Fruit fly (Drosophila melanogaster) whole organism, embryonic: ENCODE results near the gene CG16753.

Source experiments
- Asciz ChIP-seq: fragments of 200-800 bp; sonication (Bioruptor generic); optimal IDR thresholded peaks from 2 replicates; lab custom pipeline; 2017; ENCODE audit warnings: missing biosample characterization, mild to moderate bottlenecking, missing genetic modification characterization, missing genetic modification reagents
- CG10366 ChIP-seq: fragments of 200-800 bp; sonication (Bioruptor generic); IDR thresholded peaks from 2 replicates; pipeline ENCODE4 v1.3.6; 2022; ENCODE audit warnings: missing biosample characterization, missing genetic modification characterization
- CG11723 ChIP-seq: fragments of 200-800 bp; sonication (Bioruptor generic); optimal IDR thresholded peaks from 2 replicates; lab custom pipeline; 2017; ENCODE audit warnings: missing biosample characterization, mild to moderate bottlenecking, missing genetic modification characterization
- CG12769 ChIP-seq: fragments of 200-800 bp; sonication (Bioruptor generic); optimal IDR thresholded peaks from 2 replicates; lab custom pipeline; 2019; ENCODE audit warnings: missing biosample characterization, mild to moderate bottlenecking, missing genetic modification characterization, moderate library complexity
- CG14014 ChIP-seq: fragments of 200-800 bp; sonication (Bioruptor generic); IDR thresholded peaks from 2 replicates; pipeline ENCODE4 v1.3.6; 2022; ENCODE audit warnings: missing biosample characterization, missing genetic modification characterization
- CG15601 ChIP-seq: fragments of 200-800 bp; sonication (Bioruptor generic); optimal IDR thresholded peaks from 3 replicates; lab custom pipeline; 2019; ENCODE audit warnings: missing biosample characterization, mild to moderate bottlenecking, missing genetic modification characterization, moderate library complexity
- CG3163 ChIP-seq: fragments of 200-800 bp; sonication (Bioruptor generic); optimal IDR thresholded peaks from 3 replicates; lab custom pipeline; 2016; ENCODE audit warnings: missing biosample characterization, missing genetic modification characterization
- CG3281 ChIP-seq: fragments of 200-800 bp; sonication (Bioruptor generic); optimal IDR thresholded peaks from 3 replicates; lab custom pipeline; 2017; ENCODE audit warnings: missing biosample characterization, mild to moderate bottlenecking, missing genetic modification characterization
- CG3838 ChIP-seq: fragments of 200-800 bp; sonication (Bioruptor generic); optimal IDR thresholded peaks from 3 replicates; lab custom pipeline; 2016; ENCODE audit warnings: missing biosample characterization, missing genetic modification characterization
- CG42726 ChIP-seq: fragments of 200-800 bp; sonication (Bioruptor generic); IDR thresholded peaks from 2 replicates; pipeline ENCODE4 v1.3.6; 2022; ENCODE audit warnings: missing biosample characterization, missing genetic modification characterization; ENCODE audit not compliant: partially characterized antibody
- CG5245 ChIP-seq: fragments of 200-800 bp; sonication (Bioruptor generic); optimal IDR thresholded peaks from 3 replicates; lab custom pipeline; 2016; ENCODE audit warnings: missing biosample characterization, missing genetic modification characterization
- CG6689 ChIP-seq: fragments of 200-800 bp; sonication (Bioruptor generic); IDR thresholded peaks from 2 replicates; pipeline ENCODE4 v1.3.6; 2022; ENCODE audit warnings: missing biosample characterization, missing genetic modification characterization
- CG7372 ChIP-seq: fragments of 200-800 bp; sonication (Bioruptor generic); IDR thresholded peaks from 2 replicates; pipeline ENCODE4 v1.3.6; 2022; ENCODE audit warnings: missing biosample characterization, missing genetic modification characterization
- CG8944 ChIP-seq: fragments of 200-800 bp; sonication (Bioruptor generic); optimal IDR thresholded peaks from 3 replicates; lab custom pipeline; 2016; ENCODE audit warnings: missing biosample characterization, missing genetic modification characterization
- CkIIα-i1 ChIP-seq: fragments of 200-800 bp; sonication (Bioruptor generic); IDR thresholded peaks from 2 replicates; pipeline ENCODE4 v1.3.6; 2022; ENCODE audit warnings: missing biosample characterization, missing genetic modification characterization
- CoRest ChIP-seq: fragments of 200-800 bp; sonication (Bioruptor generic); optimal IDR thresholded peaks from 3 replicates; lab custom pipeline; 2018; ENCODE audit warnings: missing biosample characterization, mild to moderate bottlenecking, missing genetic modification characterization, moderate library complexity
- E2f1 ChIP-seq: fragments of 200-800 bp; sonication (Bioruptor generic); IDR thresholded peaks from 2 replicates; pipeline ENCODE4 v1.3.6; 2022; ENCODE audit warnings: missing biosample characterization, missing genetic modification characterization
- Ets65A ChIP-seq: fragments of 200-800 bp; sonication (Bioruptor generic); peaks from one replicate; lab custom pipeline; 2016; ENCODE audit warnings: missing biosample characterization, missing genetic modification characterization
- Ets97D ChIP-seq: fragments of 200-800 bp; sonication (Bioruptor generic); optimal IDR thresholded peaks from 3 replicates; lab custom pipeline; 2016; ENCODE audit warnings: missing biosample characterization, missing genetic modification characterization
- Med ChIP-seq: fragments of 200-800 bp; sonication (Bioruptor generic); peaks from one replicate; lab custom pipeline; 2016; ENCODE audit warnings: missing biosample characterization, missing genetic modification characterization, mild to moderate bottlenecking, inconsistent platforms, moderate library complexity
- Nf-YB ChIP-seq: fragments of 200-800 bp; sonication (Bioruptor generic); optimal IDR thresholded peaks from 3 replicates; lab custom pipeline; 2019; ENCODE audit warnings: missing biosample characterization, mild to moderate bottlenecking, missing genetic modification characterization, moderate library complexity
- Opbp ChIP-seq: fragments of 200-800 bp; sonication (Bioruptor generic); IDR thresholded peaks from 3 replicates; pipeline ENCODE4 v1.3.6; 2022; ENCODE audit warnings: missing biosample characterization, missing genetic modification characterization; ENCODE audit not compliant: partially characterized antibody
- TFAM ChIP-seq: fragments of 200-800 bp; sonication (Bioruptor generic); optimal IDR thresholded peaks from 2 replicates; lab custom pipeline; 2017; ENCODE audit warnings: missing biosample characterization, missing genetic modification characterization, inconsistent platforms
- Vsx1 ChIP-seq: fragments of 200-800 bp; sonication (Bioruptor generic); optimal IDR thresholded peaks from 2 replicates; lab custom pipeline; 2017; ENCODE audit warnings: missing biosample characterization, mild to moderate bottlenecking, missing genetic modification characterization, missing genetic modification reagents
- aop ChIP-seq: fragments of 200-800 bp; sonication (Bioruptor generic); IDR thresholded peaks from 2 replicates; pipeline ENCODE4 v1.3.6; 2022; ENCODE audit warnings: missing biosample characterization, missing genetic modification characterization
- bsh ChIP-seq, 2 experiments: fragments of 200-800 bp; sonication (Bioruptor generic); optimal IDR thresholded peaks; 2 replicates each; lab custom pipeline; 2017 to 2018; ENCODE audit warnings: mild to moderate bottlenecking in 2 of 2, missing biosample characterization in 2 of 2, missing genetic modification characterization in 2 of 2, moderate library complexity in 1 of 2
- chif ChIP-seq, 2 experiments: fragments of 200-800 bp; sonication (Bioruptor generic); optimal IDR thresholded peaks; 3 replicates each; lab custom pipeline; 2016; ENCODE audit warnings: missing biosample characterization in 2 of 2, missing genetic modification characterization in 2 of 2
- chm ChIP-seq: fragments of 200-800 bp; sonication (Bioruptor generic); IDR thresholded peaks from 2 replicates; pipeline ENCODE4 v1.3.6; 2022; ENCODE audit warnings: missing biosample characterization, missing genetic modification characterization
- corto ChIP-seq: fragments of 200-800 bp; sonication (Bioruptor generic); optimal IDR thresholded peaks from 2 replicates; lab custom pipeline; 2016; ENCODE audit warnings: missing biosample characterization, mild to moderate bottlenecking, missing genetic modification characterization, moderate library complexity
- da ChIP-seq: fragments of 200-800 bp; sonication (Bioruptor generic); optimal IDR thresholded peaks from 2 replicates; lab custom pipeline; 2016; ENCODE audit warnings: missing biosample characterization, missing genetic modification characterization
- dpn ChIP-seq, 2 experiments: fragments of 200-800 bp; sonication (Bioruptor generic); optimal IDR thresholded peaks; 3 replicates each; lab custom pipeline; 2016; ENCODE audit warnings: missing biosample characterization in 2 of 2, missing genetic modification characterization in 2 of 2
- gce ChIP-seq: fragments of 200-800 bp; sonication (Bioruptor generic); IDR thresholded peaks from 3 replicates; pipeline ENCODE4 v1.3.6; 2022; ENCODE audit warnings: missing biosample characterization, missing genetic modification characterization
- gro ChIP-seq: fragments of 200-800 bp; sonication (Bioruptor generic); optimal IDR thresholded peaks from 2 replicates; lab custom pipeline; 2016; ENCODE audit warnings: missing biosample characterization, missing genetic modification characterization
- gsb ChIP-seq: fragments of 200-800 bp; sonication (Bioruptor generic); IDR thresholded peaks from 2 replicates; pipeline ENCODE4 v1.3.6; 2022; ENCODE audit warnings: missing biosample characterization, missing genetic modification characterization
- h ChIP-seq: fragments of >200 bp; optimal IDR thresholded peaks from 2 replicates; lab custom pipeline; 2017
- insv ChIP-seq, 2 experiments: fragments of 200-800 bp; sonication (Bioruptor generic); optimal IDR thresholded peaks; 3 replicates each; lab custom pipeline; 2016 to 2018; ENCODE audit warnings: missing biosample characterization in 2 of 2, missing genetic modification characterization in 2 of 2
- jigr1 ChIP-seq: fragments of 200-800 bp; sonication (Bioruptor generic); IDR thresholded peaks from 3 replicates; pipeline ENCODE4 v1.3.6; 2022; ENCODE audit warnings: missing biosample characterization, missing genetic modification characterization
- jumu ChIP-seq: fragments of 200-800 bp; sonication (Bioruptor generic); optimal IDR thresholded peaks from 3 replicates; lab custom pipeline; 2016; ENCODE audit warnings: missing biosample characterization, missing genetic modification characterization
- kni ChIP-seq: fragments of 200-800 bp; sonication (Bioruptor generic); optimal IDR thresholded peaks from 3 replicates; lab custom pipeline; 2017; ENCODE audit warnings: mild to moderate bottlenecking, missing biosample characterization, missing genetic modification reagents, missing genetic modification characterization
- mam ChIP-seq: fragments of 200-800 bp; sonication (Bioruptor generic); optimal IDR thresholded peaks from 3 replicates; lab custom pipeline; 2016; ENCODE audit warnings: missing biosample characterization, missing genetic modification characterization
- nau ChIP-seq: fragments of 200-800 bp; sonication (Bioruptor generic); optimal IDR thresholded peaks from 3 replicates; lab custom pipeline; 2017; ENCODE audit warnings: missing biosample characterization, mild to moderate bottlenecking, missing genetic modification characterization, missing genetic modification reagents
- nerfin-1 ChIP-seq: fragments of 200-800 bp; sonication (Bioruptor generic); optimal IDR thresholded peaks from 3 replicates; lab custom pipeline; 2019; ENCODE audit warnings: missing biosample characterization, mild to moderate bottlenecking, missing genetic modification characterization, moderate library complexity
- peb ChIP-seq: fragments of 200-800 bp; sonication (Bioruptor generic); IDR thresholded peaks from 2 replicates; pipeline ENCODE4 v1.3.6; 2022; ENCODE audit warnings: missing biosample characterization, missing genetic modification characterization
- pnt ChIP-seq: fragments of 200-800 bp; sonication (Bioruptor generic); optimal IDR thresholded peaks from 3 replicates; lab custom pipeline; 2016; ENCODE audit warnings: missing biosample characterization, missing genetic modification characterization
- psq ChIP-seq: fragments of 200-800 bp; sonication (Bioruptor generic); optimal IDR thresholded peaks from 2 replicates; lab custom pipeline; 2017; ENCODE audit warnings: missing biosample characterization, missing genetic modification characterization
- rib ChIP-seq: fragments of 200-800 bp; sonication (Bioruptor generic); IDR thresholded peaks from 2 replicates; pipeline ENCODE4 v1.3.6; 2022; ENCODE audit warnings: missing biosample characterization, missing genetic modification characterization
- sens-2 ChIP-seq: fragments of 200-800 bp; sonication (Bioruptor generic); IDR thresholded peaks from 2 replicates; pipeline ENCODE4 v1.3.6; 2022; ENCODE audit warnings: missing biosample characterization, missing genetic modification characterization
- seq ChIP-seq: fragments of 200-800 bp; sonication (Bioruptor generic); IDR thresholded peaks from 2 replicates; pipeline ENCODE4 v1.3.6; 2022; ENCODE audit warnings: missing biosample characterization, missing genetic modification characterization
- slp2 ChIP-seq: fragments of 200-800 bp; sonication (Bioruptor generic); optimal IDR thresholded peaks from 2 replicates; lab custom pipeline; 2016; ENCODE audit warnings: missing biosample characterization, missing genetic modification characterization
- so ChIP-seq: fragments of 200-800 bp; sonication (Bioruptor generic); IDR thresholded peaks from 3 replicates; pipeline ENCODE4 v1.3.6; 2022; ENCODE audit warnings: missing biosample characterization, missing genetic modification characterization
- sug ChIP-seq: fragments of 200-800 bp; optimal IDR thresholded peaks from 2 replicates; lab custom pipeline; 2019; ENCODE audit warnings: missing biosample characterization, mild to moderate bottlenecking, missing genetic modification characterization, moderate library complexity
- z ChIP-seq: fragments of 200-800 bp; sonication (Bioruptor generic); IDR thresholded peaks from 3 replicates; pipeline ENCODE4 v1.3.6; 2022; ENCODE audit warnings: missing biosample characterization, missing genetic modification characterization

The CG16753 gene

DNA sequence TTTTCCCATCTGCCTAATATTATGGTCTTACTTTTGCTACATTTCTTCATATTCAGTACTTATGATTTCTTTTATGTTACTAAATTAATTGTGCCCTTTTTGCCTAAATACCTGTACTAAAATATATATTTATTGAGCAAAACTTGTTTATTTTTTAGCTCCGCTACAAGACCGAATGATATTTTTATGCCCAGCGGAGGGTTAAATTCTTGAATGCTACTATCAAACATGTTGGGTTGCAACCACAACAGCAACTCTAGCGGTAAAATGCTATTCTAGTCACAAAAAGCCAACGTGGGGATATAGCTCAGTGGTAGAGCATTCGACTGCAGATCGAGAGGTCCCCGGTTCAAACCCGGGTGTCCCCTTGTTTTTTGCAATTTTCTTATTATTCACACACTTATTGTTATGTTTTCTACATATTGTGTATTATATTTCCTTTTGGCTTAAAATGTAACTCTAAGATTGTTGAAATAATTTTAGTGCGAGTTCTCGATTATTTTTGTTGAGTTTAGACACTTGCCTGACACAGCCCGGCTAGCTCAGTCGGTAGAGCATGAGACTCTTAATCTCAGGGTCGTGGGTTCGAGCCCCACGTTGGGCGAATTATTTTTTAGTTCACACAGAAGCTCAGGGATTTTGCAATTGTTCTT lies 41.3 kb downstream of the CG16753 start (continued):
- no peak for TF ChIP-seq dpn (GFP tag; optimal IDR thresholded peaks at IDR 0.05; lab: Kevin White, UChicago)
- TF ChIP-seq CG5245 (GFP tag; lab: Kevin White, UChicago), result no peak
- TF ChIP-seq CG10366 (GFP tag; lab: Robert Waterston, UW), result no peak
- no peak for TF ChIP-seq z (GFP tag; lab: Robert Waterston, UW)
- TF ChIP-seq nau (GFP tag; lab: Kevin White, UChicago), result no peak
- TF ChIP-seq E2f1 (GFP tag; lab: Robert Waterston, UW), result no peak
- TF ChIP-seq CG14014 (GFP tag; lab: Robert Waterston, UW), result no peak
- TF ChIP-seq pnt (GFP tag; lab: Kevin White, UChicago), result peak; percentile 16
- TF ChIP-seq aop (GFP tag; lab: Robert Waterston, UW), result no peak
- no peak for TF ChIP-seq chif (GFP tag; optimal IDR thresholded peaks at IDR 0.05; lab: Kevin White, UChicago)
- TF ChIP-seq gro (GFP tag; lab: Kevin White, UChicago), result no peak
- no peak for TF ChIP-seq CkIIα-i1 (GFP tag; lab: Robert Waterston, UW)
- no peak for TF ChIP-seq peb (GFP tag; lab: Robert Waterston, UW)
- no peak for TF ChIP-seq Ets65A
- TF ChIP-seq CG3838 (GFP tag; lab: Kevin White, UChicago), result no peak
- no peak; the same call in 2 of the 3 replicates for TF ChIP-seq so (GFP tag; lab: Robert Waterston, UW)
- TF ChIP-seq da, result no peak
- no peak for TF ChIP-seq CG6689 (GFP tag; lab: Robert Waterston, UW)
- no peak for TF ChIP-seq sens-2
- TF ChIP-seq psq (GFP tag; lab: Kevin White, UChicago), result no peak
- TF ChIP-seq corto (GFP tag; lab: Kevin White, UChicago), result peak; percentile 15
- no peak for TF ChIP-seq CG3163 (GFP tag; lab: Kevin White, UChicago)
- no peak for TF ChIP-seq Nf-YB
- TF ChIP-seq rib (GFP tag; lab: Robert Waterston, UW), result no peak
- TF ChIP-seq h (lab: Kevin White, UChicago), result no peak
- TF ChIP-seq CoRest (tag; lab: Kevin White, UChicago), result no peak
- no peak for TF ChIP-seq jumu
- TF ChIP-seq CG11723, result no peak
- TF ChIP-seq seq (GFP tag; lab: Robert Waterston, UW), result no peak
- peak; percentile 95 for TF ChIP-seq Opbp (GFP tag; lab: Robert Waterston, UW)
- no peak for TF ChIP-seq gsb (GFP tag; lab: Robert Waterston, UW)
- peak in 1 of 2 experiments; percentile 8 for TF ChIP-seq bsh (GFP tag; optimal IDR thresholded peaks at IDR 0.05; lab: Kevin White, UChicago)
- no peak for TF ChIP-seq Ets97D (GFP tag; lab: Kevin White, UChicago)
- TF ChIP-seq CG8944, result no peak
- TF ChIP-seq Vsx1 (GFP tag; lab: Kevin White, UChicago), result no peak
- TF ChIP-seq insv (GFP tag; optimal IDR thresholded peaks at IDR 0.05; lab: Kevin White, UChicago), result no peak
- peak; percentile 53 for TF ChIP-seq chm (GFP tag; lab: Robert Waterston, UW)
- peak; percentile 27 for TF ChIP-seq CG3281 (GFP tag; lab: Kevin White, UChicago)
- peak; percentile 88 for TF ChIP-seq CG42726 (GFP tag; lab: Robert Waterston, UW)
- no peak for TF ChIP-seq slp2 (GFP tag; lab: Kevin White, UChicago)
- peak; percentile 3 for TF ChIP-seq CG12769
- peak; percentile 9 for TF ChIP-seq mam (GFP tag; lab: Kevin White, UChicago)
- no peak for TF ChIP-seq jigr1 (GFP tag; lab: Robert Waterston, UW)
- no peak for TF ChIP-seq CG15601 (tag; lab: Kevin White, UChicago)
- peak; percentile 26 for TF ChIP-seq Med (GFP tag; lab: Kevin White, UChicago)
- peak; percentile 10 for TF ChIP-seq sug (tag; lab: Kevin White, UChicago)
- no peak for TF ChIP-seq Asciz
- no peak for TF ChIP-seq TFAM (GFP tag; lab: Kevin White, UChicago)
- no peak for TF ChIP-seq CG7372 (GFP tag; lab: Robert Waterston, UW)
- no peak for TF ChIP-seq nerfin-1 (tag; lab: Kevin White, UChicago)
- TF ChIP-seq gce (GFP tag; lab: Robert Waterston, UW), result no peak; the same call in 2 of the 3 replicates
- TF ChIP-seq kni (GFP tag; lab: Kevin White, UChicago), result no peak
